Fruit fly (Drosophila melanogaster) whole organism, embryonic: ENCODE data around the gene CG32246.

ENCODE experiments used
- ATbp ChIP-seq: fragments of 200-800 bp; sonication (Bioruptor generic); optimal IDR thresholded peaks from 2 replicates; lab custom pipeline; 2017; ENCODE audit warnings: missing biosample characterization, mild to moderate bottlenecking, missing genetic modification characterization, missing genetic modification reagents
- Atf6 ChIP-seq: fragments of 200-800 bp; sonication (Bioruptor generic); IDR thresholded peaks from 2 replicates; pipeline ENCODE4 v1.3.6; 2022; ENCODE audit warnings: missing biosample characterization, missing genetic modification characterization
- B-H1 ChIP-seq: fragments of 200-800 bp; sonication (Bioruptor generic); IDR thresholded peaks from 3 replicates; pipeline ENCODE4 v1.3.6; 2022; ENCODE audit warnings: missing biosample characterization, missing genetic modification characterization
- CG10147 ChIP-seq: fragments of 200-800 bp; sonication (Bioruptor generic); optimal IDR thresholded peaks from 2 replicates; lab custom pipeline; 2019; ENCODE audit warnings: missing biosample characterization, mild to moderate bottlenecking, missing genetic modification characterization, moderate library complexity
- CG1024 ChIP-seq: fragments of 200-800 bp; sonication (Bioruptor generic); IDR thresholded peaks from 2 replicates; pipeline ENCODE4 v1.3.6; 2022; ENCODE audit warnings: missing biosample characterization, missing genetic modification characterization
- CG11398 ChIP-seq: fragments of 200-800 bp; sonication (Bioruptor generic); optimal IDR thresholded peaks from 2 replicates; lab custom pipeline; 2016; ENCODE audit warnings: missing biosample characterization, missing genetic modification characterization
- CG11456 ChIP-seq: fragments of 200-800 bp; sonication (Bioruptor generic); IDR thresholded peaks from 3 replicates; pipeline ENCODE4 v1.3.6; 2022; ENCODE audit warnings: missing biosample characterization, missing genetic modification characterization
- CG11504 ChIP-seq: fragments of 200-800 bp; sonication (Bioruptor generic); optimal IDR thresholded peaks from 3 replicates; lab custom pipeline; 2019; ENCODE audit warnings: missing biosample characterization, mild to moderate bottlenecking, missing genetic modification characterization, moderate library complexity
- CG11695 ChIP-seq: fragments of 200-800 bp; sonication (Bioruptor generic); IDR thresholded peaks from 3 replicates; pipeline ENCODE4 v1.3.6; 2022; ENCODE audit warnings: missing biosample characterization, missing genetic modification characterization
- CG12071 ChIP-seq: fragments of 200-800 bp; sonication (Bioruptor generic); optimal IDR thresholded peaks from 3 replicates; lab custom pipeline; 2018; ENCODE audit warnings: missing biosample characterization, mild to moderate bottlenecking, missing genetic modification characterization
- CG12104 ChIP-seq: fragments of 200-800 bp; sonication (Bioruptor generic); optimal IDR thresholded peaks from 3 replicates; lab custom pipeline; 2016; ENCODE audit warnings: missing biosample characterization, missing genetic modification characterization
- CG13287 ChIP-seq: fragments of 200-800 bp; sonication (Bioruptor generic); IDR thresholded peaks from 2 replicates; pipeline ENCODE4 v1.3.6; 2022; ENCODE audit warnings: missing biosample characterization, missing genetic modification characterization; ENCODE audit not compliant: partially characterized antibody
- CG13775 ChIP-seq: fragments of 200-800 bp; sonication (Bioruptor generic); optimal IDR thresholded peaks from 3 replicates; lab custom pipeline; 2017; ENCODE audit warnings: missing biosample characterization, mild to moderate bottlenecking, missing genetic modification characterization
- CG15479 ChIP-seq: fragments of 200-800 bp; sonication (Bioruptor generic); optimal IDR thresholded peaks from 3 replicates; lab custom pipeline; 2019; ENCODE audit warnings: missing biosample characterization, mild to moderate bottlenecking, missing genetic modification characterization, moderate library complexity
- CG3163 ChIP-seq: fragments of 200-800 bp; sonication (Bioruptor generic); optimal IDR thresholded peaks from 3 replicates; lab custom pipeline; 2016; ENCODE audit warnings: missing biosample characterization, missing genetic modification characterization
- CG34224 ChIP-seq: fragments of 200-800 bp; sonication (Bioruptor generic); IDR thresholded peaks from 3 replicates; pipeline ENCODE4 v1.3.6; 2022; ENCODE audit warnings: missing biosample characterization, missing genetic modification characterization; ENCODE audit not compliant: partially characterized antibody
- CG3838 ChIP-seq: fragments of 200-800 bp; sonication (Bioruptor generic); optimal IDR thresholded peaks from 3 replicates; lab custom pipeline; 2016; ENCODE audit warnings: missing biosample characterization, missing genetic modification characterization
- CG3847 ChIP-seq: fragments of 200-800 bp; sonication (Bioruptor generic); IDR thresholded peaks from 2 replicates; pipeline ENCODE4 v1.3.6; 2022; ENCODE audit warnings: missing biosample characterization, missing genetic modification characterization
- CG4282 ChIP-seq: fragments of 200-800 bp; sonication (Bioruptor generic); optimal IDR thresholded peaks from 2 replicates; lab custom pipeline; 2016; ENCODE audit warnings: missing biosample characterization, missing genetic modification characterization
- CTCF ChIP-seq: fragments of 200-800 bp; sonication (Bioruptor generic); optimal IDR thresholded peaks from 2 replicates; lab custom pipeline; 2017; ENCODE audit warnings: missing biosample characterization, mild to moderate bottlenecking, missing genetic modification characterization, moderate library complexity
- Camta ChIP-seq: fragments of 200-800 bp; sonication (Bioruptor generic); optimal IDR thresholded peaks from 2 replicates; lab custom pipeline; 2016; ENCODE audit warnings: missing biosample characterization, missing genetic modification characterization
- Dfd ChIP-seq, 2 experiments: fragments of >200 bp; optimal IDR thresholded peaks; 2 replicates each; lab custom pipeline; 2017; ENCODE audit warnings: missing biosample characterization in 2 of 2, missing genetic modification characterization in 2 of 2
- H2.0 ChIP-seq: fragments of 200-800 bp; sonication (Bioruptor generic); IDR thresholded peaks from 2 replicates; pipeline ENCODE4 v1.3.6; 2022; ENCODE audit warnings: missing biosample characterization, missing genetic modification characterization
- HLHmδ ChIP-seq: fragments of 200-800 bp; sonication (Bioruptor generic); optimal IDR thresholded peaks from 2 replicates; lab custom pipeline; 2018; ENCODE audit warnings: missing biosample characterization, mild to moderate bottlenecking, missing genetic modification characterization, moderate library complexity
- Hand ChIP-seq: fragments of 200-800 bp; sonication (Bioruptor generic); optimal IDR thresholded peaks from 2 replicates; lab custom pipeline; 2017; ENCODE audit warnings: mild to moderate bottlenecking, missing biosample characterization, missing genetic modification reagents, missing genetic modification characterization
- Hr51 ChIP-seq, 2 experiments: fragments of 200-800 bp; sonication (Bioruptor generic); optimal IDR thresholded peaks; 2 replicates in 1 of 2; 3 replicates in 1 of 2; lab custom pipeline; 2016 to 2018; ENCODE audit warnings: missing biosample characterization in 2 of 2, missing genetic modification characterization in 2 of 2, mild to moderate bottlenecking in 1 of 2, moderate library complexity in 1 of 2
- Lhr ChIP-seq: fragments of 200-800 bp; sonication (Bioruptor generic); optimal IDR thresholded peaks from 3 replicates; lab custom pipeline; 2017; ENCODE audit warnings: mild to moderate bottlenecking, missing biosample characterization, missing genetic modification reagents, missing genetic modification characterization
- Nf-YC ChIP-seq: fragments of 200-800 bp; optimal IDR thresholded peaks from 3 replicates; lab custom pipeline; 2019; ENCODE audit warnings: missing biosample characterization, mild to moderate bottlenecking, missing genetic modification characterization, moderate library complexity
- TFAM ChIP-seq: fragments of 200-800 bp; sonication (Bioruptor generic); optimal IDR thresholded peaks from 2 replicates; lab custom pipeline; 2017; ENCODE audit warnings: missing biosample characterization, missing genetic modification characterization, inconsistent platforms
- Taf1 ChIP-seq: fragments of 200-800 bp; sonication (Bioruptor generic); IDR thresholded peaks from 2 replicates; pipeline ENCODE4 v1.3.6; 2022; ENCODE audit warnings: missing biosample characterization, missing genetic modification characterization
- Trl ChIP-seq, 3 experiments: fragments of >200 bp in 2 of 3; fragments of 200-800 bp in 1 of 3; sonication (Bioruptor generic) in 1 of 3; optimal IDR thresholded peaks; 2 replicates in 1 of 3; 3 replicates in 2 of 3; lab custom pipeline; 2016 to 2017; ENCODE audit warnings: missing biosample characterization in 1 of 3, missing genetic modification characterization in 1 of 3
- Xbp1 ChIP-seq: fragments of 200-800 bp; sonication (Bioruptor generic); optimal IDR thresholded peaks from 3 replicates; lab custom pipeline; 2016; ENCODE audit warnings: missing biosample characterization, mild to moderate bottlenecking, missing genetic modification characterization
- al ChIP-seq: fragments of 200-800 bp; sonication (Bioruptor generic); IDR thresholded peaks from 2 replicates; pipeline ENCODE4 v1.3.6; 2022; ENCODE audit warnings: missing biosample characterization, missing genetic modification characterization
- ara ChIP-seq: fragments of 200-800 bp; sonication (Bioruptor generic); IDR thresholded peaks from 2 replicates; pipeline ENCODE4 v1.3.6; 2022; ENCODE audit warnings: missing biosample characterization, missing genetic modification characterization
- chm ChIP-seq: fragments of 200-800 bp; sonication (Bioruptor generic); IDR thresholded peaks from 2 replicates; pipeline ENCODE4 v1.3.6; 2022; ENCODE audit warnings: missing biosample characterization, missing genetic modification characterization
- dmrt99B ChIP-seq: fragments of 200-800 bp; sonication (Bioruptor generic); optimal IDR thresholded peaks from 2 replicates; lab custom pipeline; 2018; ENCODE audit warnings: missing biosample characterization, mild to moderate bottlenecking, missing genetic modification characterization, moderate library complexity
- fd96Cb ChIP-seq: fragments of 200-800 bp; sonication (Bioruptor generic); optimal IDR thresholded peaks from 2 replicates; lab custom pipeline; 2018; ENCODE audit warnings: missing biosample characterization, mild to moderate bottlenecking, missing genetic modification characterization, moderate library complexity
- fru ChIP-seq: fragments of >200 bp; optimal IDR thresholded peaks from 2 replicates; lab custom pipeline; 2017
- gsb ChIP-seq: fragments of 200-800 bp; sonication (Bioruptor generic); IDR thresholded peaks from 2 replicates; pipeline ENCODE4 v1.3.6; 2022; ENCODE audit warnings: missing biosample characterization, missing genetic modification characterization
- ham ChIP-seq: fragments of 200-800 bp; sonication (Bioruptor generic); IDR thresholded peaks from 2 replicates; pipeline ENCODE4 v1.3.6; 2022; ENCODE audit warnings: missing biosample characterization, missing genetic modification characterization
- mam ChIP-seq: fragments of 200-800 bp; sonication (Bioruptor generic); optimal IDR thresholded peaks from 3 replicates; lab custom pipeline; 2016; ENCODE audit warnings: missing biosample characterization, missing genetic modification characterization
- nau ChIP-seq: fragments of 200-800 bp; sonication (Bioruptor generic); optimal IDR thresholded peaks from 3 replicates; lab custom pipeline; 2017; ENCODE audit warnings: missing biosample characterization, mild to moderate bottlenecking, missing genetic modification characterization, missing genetic modification reagents
- ranshi ChIP-seq: fragments of 200-800 bp; sonication (Bioruptor generic); IDR thresholded peaks from 2 replicates; pipeline ENCODE4 v1.3.6; 2022; ENCODE audit warnings: missing biosample characterization, missing genetic modification characterization
- rib ChIP-seq: fragments of 200-800 bp; sonication (Bioruptor generic); IDR thresholded peaks from 2 replicates; pipeline ENCODE4 v1.3.6; 2022; ENCODE audit warnings: missing biosample characterization, missing genetic modification characterization
- run ChIP-seq: fragments of 200-800 bp; sonication (Bioruptor generic); optimal IDR thresholded peaks from 3 replicates; lab custom pipeline; 2018; ENCODE audit warnings: missing biosample characterization, mild to moderate bottlenecking, missing genetic modification characterization
- scrt ChIP-seq: fragments of 200-800 bp; sonication (Bioruptor generic); optimal IDR thresholded peaks from 2 replicates; lab custom pipeline; 2018; ENCODE audit warnings: missing biosample characterization, mild to moderate bottlenecking, missing genetic modification characterization, moderate library complexity
- sisA ChIP-seq: fragments of 200-800 bp; sonication (Bioruptor generic); IDR thresholded peaks from 2 replicates; pipeline ENCODE4 v1.3.6; 2022; ENCODE audit warnings: missing biosample characterization, missing genetic modification characterization
- tap ChIP-seq: fragments of 200-800 bp; optimal IDR thresholded peaks from 3 replicates; lab custom pipeline; 2019; ENCODE audit warnings: missing biosample characterization, mild to moderate bottlenecking, missing genetic modification characterization, moderate library complexity
- tna ChIP-seq: fragments of 200-800 bp; sonication (Bioruptor generic); IDR thresholded peaks from 2 replicates; pipeline ENCODE4 v1.3.6; 2022; ENCODE audit warnings: missing biosample characterization, missing genetic modification characterization; ENCODE audit not compliant: partially characterized antibody
- trem ChIP-seq: fragments of 200-800 bp; optimal IDR thresholded peaks from 3 replicates; lab custom pipeline; 2019; ENCODE audit warnings: missing biosample characterization, mild to moderate bottlenecking, missing genetic modification characterization, moderate library complexity
- trh ChIP-seq: fragments of 200-800 bp; sonication (Bioruptor generic); optimal IDR thresholded peaks from 2 replicates; lab custom pipeline; 2016; ENCODE audit warnings: missing biosample characterization, missing genetic modification characterization
- vvl ChIP-seq: fragments of 200-800 bp; sonication (Bioruptor generic); IDR thresholded peaks from 2 replicates; pipeline ENCODE4 v1.3.6; 2022; ENCODE audit warnings: missing biosample characterization, missing genetic modification characterization
- yki ChIP-seq: fragments of >200 bp; optimal IDR thresholded peaks from 3 replicates; lab custom pipeline; 2018
- zfh2 ChIP-seq: fragments of 200-800 bp; sonication (Bioruptor generic); optimal IDR thresholded peaks from 2 replicates; lab custom pipeline; 2016; ENCODE audit warnings: missing biosample characterization, missing genetic modification characterization

The CG32246 gene

dm6 chr3L:4613083-4613482, 7.9 kb upstream of the CG32246 start (continued):
- TF ChIP-seq Xbp1 (GFP tag; lab: Kevin White, UChicago) (peak; percentile 91), Taf1 (GFP tag; lab: Robert Waterston, UW) (peak; percentile 83), run (tag; lab: Kevin White, UChicago) (peak; percentile 88), HLHmδ (GFP tag; lab: Kevin White, UChicago) (no peak), fru (lab: Kevin White, UChicago) (no peak), nau (GFP tag; lab: Kevin White, UChicago) (peak; percentile 94), Atf6 (GFP tag; lab: Robert Waterston, UW) (peak; percentile 93), yki (lab: Kevin White, UChicago) (no peak), CTCF (peak; percentile 69), Hr51 (GFP tag; optimal IDR thresholded peaks at IDR 0.05; lab: Kevin White, UChicago) (peak; percentile 85 to 94), CG3847 (GFP tag; lab: Robert Waterston, UW) (peak; percentile 86), Camta (GFP tag; lab: Kevin White, UChicago) (peak; percentile 95), Dfd (GFP tag; optimal IDR thresholded peaks at IDR 0.05; lab: Kevin White, UChicago) (no peak), fd96Cb (peak; percentile 95), trh (GFP tag; lab: Kevin White, UChicago) (peak; percentile 81), trem (tag; lab: Kevin White, UChicago) (peak; percentile 90), Trl (optimal IDR thresholded peaks at IDR 0.05; lab: Kevin White, UChicago) (no peak), Trl (GFP tag; optimal IDR thresholded peaks at IDR 0.05; lab: Kevin White, UChicago) (peak; percentile 85), dmrt99B (tag; lab: Kevin White, UChicago) (peak; percentile 97), CG13287 (GFP tag; lab: Robert Waterston, UW) (no peak), scrt (GFP tag; lab: Kevin White, UChicago) (peak; percentile 90), chm (peak; percentile 91), B-H1 (peak; percentile 91), CG11456 (GFP tag; lab: Robert Waterston, UW) (peak; percentile 94), zfh2 (GFP tag; lab: Kevin White, UChicago) (peak; percentile 19), CG1024 (peak; percentile 90), CG10147 (peak; percentile 94), CG12104 (GFP tag; lab: Kevin White, UChicago) (peak; percentile 95), CG3163 (GFP tag; lab: Kevin White, UChicago) (peak; percentile 63), al (GFP tag; lab: Robert Waterston, UW) (peak; percentile 85), tap (tag; lab: Kevin White, UChicago) (peak; percentile 96), CG11398 (peak; percentile 81), CG3838 (peak; percentile 82), ara (GFP tag; lab: Robert Waterston, UW) (peak; percentile 96), Nf-YC (tag; lab: Kevin White, UChicago) (peak; percentile 70), CG15479 (peak; percentile 22), rib (GFP tag; lab: Robert Waterston, UW) (peak; percentile 83)

- no peak for TF ChIP-seq vvl (GFP tag; lab: Robert Waterston, UW)
- TF ChIP-seq CG12071 (GFP tag; lab: Kevin White, UChicago) = no peak
- TF ChIP-seq CG11695 (GFP tag; lab: Robert Waterston, UW) = no peak
- TF ChIP-seq CG13775 (GFP tag; lab: Kevin White, UChicago) = no peak
- TF ChIP-seq ranshi (GFP tag; lab: Robert Waterston, UW) = no peak
- TF ChIP-seq tna (GFP tag; lab: Robert Waterston, UW) = no peak
- TF ChIP-seq TFAM (GFP tag; lab: Kevin White, UChicago) = no peak
- TF ChIP-seq CG4282 (GFP tag; lab: Kevin White, UChicago) = no peak
- TF ChIP-seq mam (GFP tag; lab: Kevin White, UChicago) = no peak
- TF ChIP-seq ATbp (GFP tag; lab: Kevin White, UChicago) = no peak
- TF ChIP-seq ham = no peak
- TF ChIP-seq gsb (GFP tag; lab: Robert Waterston, UW) = no peak
- no peak for TF ChIP-seq CG11504 (tag; lab: Kevin White, UChicago)
- TF ChIP-seq Lhr = no peak
- no peak for TF ChIP-seq CG34224
- no peak for TF ChIP-seq H2.0 (GFP tag; lab: Robert Waterston, UW)
- TF ChIP-seq sisA (GFP tag; lab: Robert Waterston, UW) = no peak
- TF ChIP-seq Hand (GFP tag; lab: Kevin White, UChicago) = no peak
These were observed 7.2 kb upstream of the CG32246 start for dm6 chr3L:4613846-4614247.
